Worm (Caenorhabditis elegans) whole organism, L4 larva: ENCODE results near the gene C03B1.9.

ENCODE experiments used
- D1046.2 ChIP-seq: fragments of 200-800 bp; sonication (Bioruptor generic); IDR thresholded peaks from 2 replicates; pipeline ENCODE4 v1.3.6; 2022; ENCODE audit warnings: missing genetic modification characterization, missing compliant biosample characterization
- F10B5.3 ChIP-seq: sonication (generic microtip); optimal IDR thresholded peaks from 2 replicates; lab custom pipeline; 2016; ENCODE audit warnings: mild to moderate bottlenecking, missing genetic modification characterization, missing compliant biosample characterization
- F49E8.2 ChIP-seq: sonication (generic microtip); optimal IDR thresholded peaks from 2 replicates; lab custom pipeline; 2016; ENCODE audit warnings: missing compliant biosample characterization, mild to moderate bottlenecking, missing genetic modification characterization, borderline replicate concordance
- T20F7.1 ChIP-seq: fragments of 200-800 bp; sonication (Bioruptor generic); optimal IDR thresholded peaks from 2 replicates; lab custom pipeline; 2018; ENCODE audit warnings: mild to moderate bottlenecking, missing genetic modification characterization, missing compliant biosample characterization
- T26A8.4 ChIP-seq: fragments of 200-800 bp; sonication (Bioruptor generic); IDR thresholded peaks from 2 replicates; pipeline ENCODE4 v1.3.6; 2022; ENCODE audit warnings: missing genetic modification characterization, missing compliant biosample characterization
- Y5F2A.4 ChIP-seq: fragments of 200-800 bp; sonication (Bioruptor generic); optimal IDR thresholded peaks from 2 replicates; lab custom pipeline; 2018; ENCODE audit warnings: mild to moderate bottlenecking, missing genetic modification characterization, missing compliant biosample characterization
- Y75B8A.6 ChIP-seq: fragments of 200-800 bp; sonication (Bioruptor generic); IDR thresholded peaks from 2 replicates; pipeline ENCODE4 v1.3.6; 2022; ENCODE audit warnings: missing genetic modification reagents, missing genetic modification characterization, missing compliant biosample characterization
- ZK337.2 ChIP-seq: fragments of 200-800 bp; sonication (Bioruptor generic); IDR thresholded peaks from 2 replicates; pipeline ENCODE4 v1.3.6; 2022; ENCODE audit warnings: missing genetic modification reagents, missing genetic modification characterization, missing compliant biosample characterization
- ZK546.5 ChIP-seq, 2 experiments: sonication (generic microtip); optimal IDR thresholded peaks; 2 replicates each; lab custom pipeline; 2017; ENCODE audit warnings: missing biosample characterization in 2 of 2, missing genetic modification characterization in 2 of 2
- aha-1 ChIP-seq: fragments of 150-350 bp; peaks from one replicate; lab custom pipeline; 2014; ENCODE audit warnings: missing biosample characterization, missing genetic modification characterization
- aly-2 ChIP-seq: sonication (generic microtip); optimal IDR thresholded peaks from 2 replicates; lab custom pipeline; 2018; ENCODE audit warnings: missing biosample characterization, missing genetic modification characterization
- arid-1 ChIP-seq: fragments of 200-800 bp; sonication (Bioruptor generic); conservative IDR thresholded peaks from 2 replicates; pipeline ENCODE4 v1.3.6; 2022; ENCODE audit warnings: missing genetic modification reagents, missing genetic modification characterization, missing compliant biosample characterization
- ceh-32 ChIP-seq: sonication (generic microtip); optimal IDR thresholded peaks from 2 replicates; lab custom pipeline; 2016; ENCODE audit warnings: mild to moderate bottlenecking, missing genetic modification characterization, missing compliant biosample characterization; ENCODE audit not compliant: poor library complexity
- ceh-62 ChIP-seq: sonication (generic microtip); optimal IDR thresholded peaks from 2 replicates; lab custom pipeline; 2017; ENCODE audit warnings: missing biosample characterization, missing genetic modification characterization
- daf-19 ChIP-seq: fragments of 200-800 bp; sonication (Bioruptor generic); conservative IDR thresholded peaks from 2 replicates; pipeline ENCODE4 v1.3.6; 2022; ENCODE audit warnings: missing genetic modification characterization, missing compliant biosample characterization
- dmd-6 ChIP-seq: fragments of 200-800 bp; sonication (Bioruptor generic); IDR thresholded peaks from 2 replicates; pipeline ENCODE4 v1.3.6; 2022; ENCODE audit warnings: missing genetic modification reagents, missing genetic modification characterization, missing compliant biosample characterization
- dmd-8 ChIP-seq: fragments of 200-800 bp; sonication (Bioruptor generic); IDR thresholded peaks from 2 replicates; pipeline ENCODE4 v1.3.6; 2022; ENCODE audit warnings: missing genetic modification characterization, missing compliant biosample characterization
- dmd-9 ChIP-seq: fragments of 200-800 bp; sonication (Bioruptor generic); IDR thresholded peaks from 2 replicates; pipeline ENCODE4 v1.3.6; 2022; ENCODE audit warnings: missing genetic modification reagents, missing genetic modification characterization, missing compliant biosample characterization
- duxl-1 ChIP-seq: sonication (generic microtip); optimal IDR thresholded peaks from 2 replicates; lab custom pipeline; 2016; ENCODE audit warnings: mild to moderate bottlenecking, missing genetic modification characterization, moderate library complexity, missing compliant biosample characterization; ENCODE audit not compliant: poor library complexity
- dve-1 ChIP-seq: sonication (generic microtip); optimal IDR thresholded peaks from 2 replicates; lab custom pipeline; 2017; ENCODE audit warnings: antibody characterized with exemption, mild to moderate bottlenecking, missing genetic modification characterization, missing compliant biosample characterization; ENCODE audit not compliant: insufficient read depth
- egl-27 ChIP-seq: sonication (generic microtip); optimal IDR thresholded peaks from 3 replicates; lab custom pipeline; 2017; ENCODE audit warnings: missing biosample characterization, missing genetic modification reagents, missing genetic modification characterization
- egl-43 ChIP-seq: fragments of 200-800 bp; sonication (Bioruptor generic); IDR thresholded peaks from 2 replicates; pipeline ENCODE4 v1.3.6; 2022; ENCODE audit warnings: missing genetic modification reagents, missing genetic modification characterization, missing compliant biosample characterization
- fos-1 ChIP-seq: fragments of 150-350 bp; optimal IDR thresholded peaks from 2 replicates; lab custom pipeline; 2014; ENCODE audit warnings: missing biosample characterization, missing genetic modification characterization
- hlh-11 ChIP-seq: fragments of 200-800 bp; sonication (Bioruptor generic); optimal IDR thresholded peaks from 2 replicates; lab custom pipeline; 2018; ENCODE audit warnings: mild to moderate bottlenecking, missing genetic modification characterization, missing compliant biosample characterization
- jun-1 ChIP-seq: fragments of 150-350 bp; optimal IDR thresholded peaks from 2 replicates; lab custom pipeline; 2014; ENCODE audit warnings: missing biosample characterization, missing genetic modification reagents, missing genetic modification characterization
- lin-13 ChIP-seq: fragments of 150-350 bp; optimal IDR thresholded peaks from 2 replicates; lab custom pipeline; 2014; ENCODE audit warnings: missing biosample characterization, missing genetic modification reagents, missing genetic modification characterization
- lin-29 ChIP-seq: fragments of 200-800 bp; sonication (Bioruptor generic); IDR thresholded peaks from 2 replicates; pipeline ENCODE4 v1.3.6; 2022; ENCODE audit warnings: missing genetic modification reagents, missing genetic modification characterization, missing compliant biosample characterization
- lin-38 ChIP-seq: fragments of 200-800 bp; sonication (Bioruptor generic); IDR thresholded peaks from 2 replicates; pipeline ENCODE4 v1.3.6; 2022; ENCODE audit warnings: missing genetic modification reagents, missing genetic modification characterization, missing compliant biosample characterization
- lin-39 ChIP-seq: fragments of 150-350 bp; optimal IDR thresholded peaks from 2 replicates; lab custom pipeline; 2014; ENCODE audit warnings: missing biosample characterization, missing genetic modification reagents, missing genetic modification characterization
- madf-5 ChIP-seq, 2 experiments: fragments of 200-800 bp; sonication (Bioruptor generic); IDR thresholded peaks; 2 replicates each; pipeline ENCODE4 v1.3.6; 2022; ENCODE audit warnings: missing compliant biosample characterization in 2 of 2, missing genetic modification characterization in 2 of 2
- mdt-29 ChIP-seq: fragments of 200-800 bp; sonication (Bioruptor generic); IDR thresholded peaks from 2 replicates; pipeline ENCODE4 v1.3.6; 2022; ENCODE audit warnings: missing genetic modification reagents, missing genetic modification characterization, missing compliant biosample characterization
- nhr-42 ChIP-seq: fragments of 200-800 bp; sonication (Bioruptor generic); IDR thresholded peaks from 2 replicates; pipeline ENCODE4 v1.3.6; 2022; ENCODE audit warnings: missing genetic modification characterization, missing compliant biosample characterization
- php-3 ChIP-seq: fragments of 200-800 bp; sonication (Bioruptor generic); IDR thresholded peaks from 2 replicates; pipeline ENCODE4 v1.3.6; 2022; ENCODE audit warnings: missing genetic modification reagents, missing genetic modification characterization, missing compliant biosample characterization
- pqm-1 ChIP-seq: sonication (generic microtip); optimal IDR thresholded peaks from 2 replicates; lab custom pipeline; 2017; ENCODE audit warnings: missing biosample characterization, missing genetic modification characterization
- rbr-2 ChIP-seq: sonication (generic microtip); optimal IDR thresholded peaks from 2 replicates; lab custom pipeline; 2016; ENCODE audit warnings: missing genotype, missing genetic modification characterization, missing compliant biosample characterization
- saeg-2 ChIP-seq: fragments of 200-800 bp; sonication (Bioruptor generic); IDR thresholded peaks from 2 replicates; pipeline ENCODE4 v1.3.6; 2022; ENCODE audit warnings: missing genetic modification reagents, missing genetic modification characterization, missing compliant biosample characterization
- set-16 ChIP-seq: fragments of 200-800 bp; sonication (Bioruptor generic); IDR thresholded peaks from 2 replicates; pipeline ENCODE4 v1.3.6; 2022; ENCODE audit warnings: missing genetic modification reagents, missing genetic modification characterization, missing compliant biosample characterization
- snpc-4 ChIP-seq: fragments of 150-350 bp; optimal IDR thresholded peaks from 2 replicates; lab custom pipeline; 2014; ENCODE audit warnings: missing biosample characterization, missing genetic modification characterization
- spr-1 ChIP-seq: sonication (generic microtip); optimal IDR thresholded peaks from 2 replicates; lab custom pipeline; 2016; ENCODE audit warnings: mild to moderate bottlenecking, missing genetic modification characterization, missing compliant biosample characterization
- tag-97 ChIP-seq: fragments of 200-800 bp; sonication (Bioruptor generic); IDR thresholded peaks from 2 replicates; pipeline ENCODE4 v1.3.6; 2022; ENCODE audit warnings: missing genetic modification characterization, missing compliant biosample characterization
- unc-130 ChIP-seq: sonication (generic microtip); optimal IDR thresholded peaks from 2 replicates; lab custom pipeline; 2016; ENCODE audit warnings: missing genetic modification reagents, missing genetic modification characterization, missing compliant biosample characterization
- unc-62 ChIP-seq, 3 experiments: fragments of 150-350 bp in 1 of 3; sonication (generic microtip); optimal IDR thresholded peaks in 2 of 3; peaks in 1 of 3; 1 replicate in 1 of 3; 2 replicates in 2 of 3; lab custom pipeline; 2014 to 2017; ENCODE audit warnings: missing biosample characterization in 3 of 3, missing genetic modification characterization in 3 of 3, missing genetic modification reagents in 3 of 3, missing genotype in 1 of 3
- zag-1 ChIP-seq: fragments of 150-350 bp; optimal IDR thresholded peaks from 2 replicates; lab custom pipeline; 2014; ENCODE audit warnings: missing biosample characterization, missing genetic modification characterization
- zip-11 ChIP-seq: fragments of 200-800 bp; sonication (Bioruptor generic); IDR thresholded peaks from 2 replicates; pipeline ENCODE4 v1.3.6; 2022; ENCODE audit warnings: missing genetic modification characterization, missing compliant biosample characterization
- ztf-7 ChIP-seq: fragments of 150-350 bp; optimal IDR thresholded peaks from 2 replicates; lab custom pipeline; 2014; ENCODE audit warnings: missing biosample characterization, missing genetic modification characterization

C03B1.9 gene

ce11 chrX:6385185-6385584 is 38.3 kb upstream of the C03B1.9 start, which contains the start of gene igdb-3:
igdb-3 (plus strand) TSS chrX:6385485.
- TF ChIP-seq lin-39 (no peak), aha-1 (peak; percentile 70), unc-62 (GFP tag; optimal IDR thresholded peaks at IDR 0.05 in 1 of 2; lab: Kevin White, UChicago) (peak in 1 of 2 experiments; percentile 18), unc-62 (tag; optimal IDR thresholded peaks at IDR 0.05; lab: Kevin White, UChicago) (no peak)

DNA sequence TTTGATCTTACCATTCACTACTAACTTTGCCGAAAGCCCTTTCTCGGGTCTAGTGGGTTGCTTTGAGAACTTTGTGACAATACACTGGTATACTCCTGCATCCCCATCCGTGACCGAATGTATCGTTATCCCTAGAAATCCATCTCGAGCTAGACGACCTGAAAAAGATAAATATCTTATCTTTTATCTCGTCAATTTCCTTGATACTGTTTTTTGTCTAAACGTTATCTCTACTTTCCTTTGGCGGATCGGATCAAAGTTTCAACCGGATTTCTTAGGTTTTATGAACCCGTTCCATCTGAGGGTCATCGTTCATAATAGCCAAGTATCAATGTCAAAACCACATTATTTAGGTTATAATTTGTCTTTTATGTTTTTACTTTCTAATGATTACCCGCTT is 37.6 kb upstream of the C03B1.9 start:
- peak; percentile 12 for TF ChIP-seq aha-1
- TF ChIP-seq php-3 (GFP tag; lab: Robert Waterston, UW) = no peak
- TF ChIP-seq ztf-7 (tag; lab: Kevin White, UChicago) = no peak
- no peak for TF ChIP-seq dmd-6 (GFP tag; lab: Robert Waterston, UW)

ce11 chrX:6382930-6383329 is 36.0 kb upstream of the C03B1.9 start:
- no peak for TF ChIP-seq aly-2 (tag; lab: Kevin White, UChicago)
- TF ChIP-seq dmd-9 = no peak
- peak in 1 of 2 experiments; percentile 74 for TF ChIP-seq unc-62 (GFP tag; optimal IDR thresholded peaks at IDR 0.05 in 1 of 2; lab: Kevin White, UChicago)
- TF ChIP-seq unc-62 (tag; optimal IDR thresholded peaks at IDR 0.05; lab: Kevin White, UChicago) = no peak
- no peak for TF ChIP-seq ceh-62
- TF ChIP-seq pqm-1 (tag; lab: Kevin White, UChicago) = no peak
- TF ChIP-seq ZK546.5 (tag; optimal IDR thresholded peaks at IDR 0.05; lab: Kevin White, UChicago) = no peak
- TF ChIP-seq fos-1 (tag; lab: Kevin White, UChicago) = no peak

DNA sequence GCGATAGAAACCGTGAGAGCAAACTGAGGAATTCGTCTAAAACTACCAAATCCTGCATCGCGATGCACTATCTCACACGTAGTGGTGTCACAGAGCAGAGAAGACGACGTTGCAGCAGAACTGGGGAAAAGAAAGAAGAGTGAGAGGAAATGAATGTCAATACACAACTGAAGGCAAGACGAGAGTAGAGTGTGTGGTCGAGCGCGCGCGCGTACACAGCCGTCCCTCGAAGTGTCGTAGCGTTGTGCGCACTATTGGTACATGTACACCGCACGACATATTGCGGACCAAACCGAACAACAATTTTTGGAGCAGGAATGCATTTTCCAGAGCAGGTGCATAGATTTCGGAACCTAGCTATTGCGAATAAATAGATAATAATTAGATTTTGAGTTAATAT is 31.4 kb upstream of the C03B1.9 start:
- no peak for TF ChIP-seq duxl-1
- TF ChIP-seq lin-29 (GFP tag; lab: Robert Waterston, UW) = no peak
- peak; percentile 61; the same call in 1 of the 2 replicates for TF ChIP-seq egl-43 (GFP tag; lab: Robert Waterston, UW)
- no peak for TF ChIP-seq jun-1 (tag; lab: Kevin White, UChicago)
- no peak for TF ChIP-seq arid-1
- peak; percentile 88 for TF ChIP-seq rbr-2 (tag; lab: Kevin White, UChicago)
- no peak for TF ChIP-seq daf-19 (GFP tag; lab: Robert Waterston, UW)
- no peak for TF ChIP-seq aly-2 (tag; lab: Kevin White, UChicago)
- no peak for TF ChIP-seq ceh-32 (tag; lab: Kevin White, UChicago)
- no peak for TF ChIP-seq T26A8.4
- no peak for TF ChIP-seq tag-97 (GFP tag; lab: Robert Waterston, UW)
- TF ChIP-seq dve-1 (tag; lab: Kevin White, UChicago) = peak; percentile 22
- no peak for TF ChIP-seq snpc-4 (tag; lab: Kevin White, UChicago)
- peak; percentile 32 for TF ChIP-seq lin-13 (GFP tag; lab: Kevin White, UChicago)
- TF ChIP-seq D1046.2 = no peak
- TF ChIP-seq aha-1 = peak; percentile 95
- TF ChIP-seq unc-130 (GFP tag; lab: Kevin White, UChicago) = no peak
- TF ChIP-seq unc-62 (GFP tag; optimal IDR thresholded peaks at IDR 0.05 in 1 of 2; lab: Kevin White, UChicago) = peak in 1 of 2 experiments; percentile 82
- no peak for TF ChIP-seq unc-62 (tag; optimal IDR thresholded peaks at IDR 0.05; lab: Kevin White, UChicago)
- no peak for TF ChIP-seq F49E8.2 (tag; lab: Kevin White, UChicago)
- no peak for TF ChIP-seq set-16
- TF ChIP-seq ZK337.2 (GFP tag; lab: Robert Waterston, UW) = no peak
- no peak for TF ChIP-seq nhr-42
- no peak for TF ChIP-seq F10B5.3 (tag; lab: Kevin White, UChicago)
- no peak for TF ChIP-seq ZK546.5 (tag; optimal IDR thresholded peaks at IDR 0.05; lab: Kevin White, UChicago)
- no peak for TF ChIP-seq egl-27 (tag; lab: Kevin White, UChicago)
- no peak for TF ChIP-seq lin-38
- no peak for TF ChIP-seq zip-11 (GFP tag; lab: Robert Waterston, UW)
- no peak for TF ChIP-seq Y75B8A.6 (GFP tag; lab: Robert Waterston, UW)
- TF ChIP-seq hlh-11 = peak; percentile 54
- no peak for TF ChIP-seq saeg-2 (GFP tag; lab: Robert Waterston, UW)
- TF ChIP-seq Y5F2A.4 (GFP tag; lab: Kevin White, UChicago) = no peak
- TF ChIP-seq dmd-8 (GFP tag; lab: Robert Waterston, UW) = no peak
- TF ChIP-seq spr-1 (tag; lab: Kevin White, UChicago) = no peak
- no peak for TF ChIP-seq madf-5 (GFP tag; IDR thresholded peaks at IDR 0.05; lab: Robert Waterston, UW)
- no peak for TF ChIP-seq mdt-29
- TF ChIP-seq T20F7.1 = no peak
- no peak for TF ChIP-seq lin-39
- no peak for TF ChIP-seq zag-1
